Worm (Caenorhabditis elegans) whole organism, late embryonic: ENCODE measurements around the gene B0244.7.

Experiments used
- F13H6.1 ChIP-seq: sonication (generic microtip); optimal IDR thresholded peaks from 2 replicates; lab custom pipeline; 2016; ENCODE audit warnings: missing genetic modification characterization, missing compliant biosample characterization
- K09A11.1 ChIP-seq: sonication (generic microtip); optimal IDR thresholded peaks from 2 replicates; lab custom pipeline; 2017; ENCODE audit warnings: antibody characterized with exemption, mild to moderate bottlenecking, missing genetic modification characterization, missing compliant biosample characterization; ENCODE audit not compliant: insufficient read depth
- ahr-1 ChIP-seq: sonication (generic microtip); optimal IDR thresholded peaks from 2 replicates; lab custom pipeline; 2016; ENCODE audit warnings: missing genetic modification characterization, missing compliant biosample characterization
- ama-1 ChIP-seq: fragments of 150-350 bp; optimal IDR thresholded peaks from 2 replicates; lab custom pipeline; 2014
- ceh-14 ChIP-seq: sonication (generic microtip); optimal IDR thresholded peaks from 2 replicates; lab custom pipeline; 2016; ENCODE audit warnings: missing genotype, missing genetic modification characterization, missing compliant biosample characterization
- ceh-18 ChIP-seq: sonication (generic microtip); optimal IDR thresholded peaks from 2 replicates; lab custom pipeline; 2016; ENCODE audit warnings: missing genetic modification characterization, missing compliant biosample characterization
- ceh-2 ChIP-seq: sonication (generic microtip); optimal IDR thresholded peaks from 2 replicates; lab custom pipeline; 2016; ENCODE audit warnings: missing genotype, missing genetic modification characterization, missing compliant biosample characterization
- ceh-22 ChIP-seq: sonication (generic microtip); optimal IDR thresholded peaks from 2 replicates; lab custom pipeline; 2017; ENCODE audit warnings: missing biosample characterization, missing genetic modification characterization
- ceh-30 ChIP-seq: fragments of 150-350 bp; optimal IDR thresholded peaks from 2 replicates; lab custom pipeline; 2014; ENCODE audit warnings: missing biosample characterization, missing genetic modification characterization
- ceh-34 ChIP-seq: sonication (generic microtip); optimal IDR thresholded peaks from 2 replicates; lab custom pipeline; 2016; ENCODE audit warnings: mild to moderate bottlenecking, missing genetic modification characterization, missing compliant biosample characterization
- ceh-45 ChIP-seq: fragments of 200-800 bp; sonication (Bioruptor generic); IDR thresholded peaks from 2 replicates; pipeline ENCODE4 v1.3.6; 2022; ENCODE audit warnings: missing genetic modification reagents, missing genetic modification characterization, missing compliant biosample characterization
- ceh-48 ChIP-seq: sonication (generic microtip); optimal IDR thresholded peaks from 2 replicates; lab custom pipeline; 2016; ENCODE audit warnings: missing genetic modification characterization, inconsistent platforms, missing compliant biosample characterization
- ceh-6 ChIP-seq: fragments of 200-800 bp; sonication (Bioruptor generic); optimal IDR thresholded peaks from 2 replicates; lab custom pipeline; 2018; ENCODE audit warnings: mild to moderate bottlenecking, missing genetic modification characterization, missing compliant biosample characterization
- che-1 ChIP-seq: sonication (generic microtip); optimal IDR thresholded peaks from 2 replicates; lab custom pipeline; 2016; ENCODE audit warnings: mild to moderate bottlenecking, missing genetic modification characterization, missing compliant biosample characterization
- elt-4 ChIP-seq: sonication (generic microtip); optimal IDR thresholded peaks from 2 replicates; lab custom pipeline; 2016; ENCODE audit warnings: missing genetic modification characterization, missing compliant biosample characterization
- ets-4 ChIP-seq: sonication (generic microtip); optimal IDR thresholded peaks from 2 replicates; lab custom pipeline; 2016; ENCODE audit warnings: missing genetic modification characterization, missing compliant biosample characterization
- eyg-1 ChIP-seq: sonication (generic microtip); optimal IDR thresholded peaks from 2 replicates; lab custom pipeline; 2016; ENCODE audit warnings: missing genotype, missing genetic modification characterization, missing compliant biosample characterization
- fax-1 ChIP-seq: sonication (generic microtip); optimal IDR thresholded peaks from 2 replicates; lab custom pipeline; 2016; ENCODE audit warnings: missing genotype, missing genetic modification characterization, missing compliant biosample characterization
- fkh-10 ChIP-seq: fragments of 150-350 bp; optimal IDR thresholded peaks from 2 replicates; lab custom pipeline; 2014; ENCODE audit warnings: missing biosample characterization, missing genetic modification reagents, missing genetic modification characterization
- fkh-6 ChIP-seq: sonication (generic microtip); optimal IDR thresholded peaks from 2 replicates; lab custom pipeline; 2016; ENCODE audit warnings: missing genetic modification characterization, missing compliant biosample characterization
- gmeb-2 ChIP-seq: sonication (generic microtip); optimal IDR thresholded peaks from 2 replicates; lab custom pipeline; 2016; ENCODE audit warnings: missing genetic modification characterization, inconsistent platforms, missing compliant biosample characterization
- hlh-13 ChIP-seq: fragments of 200-800 bp; sonication (Bioruptor generic); optimal IDR thresholded peaks from 2 replicates; lab custom pipeline; 2018; ENCODE audit warnings: mild to moderate bottlenecking, missing genetic modification characterization, missing compliant biosample characterization
- hlh-15 ChIP-seq: sonication (generic microtip); optimal IDR thresholded peaks from 2 replicates; lab custom pipeline; 2016; ENCODE audit warnings: missing genetic modification characterization, missing compliant biosample characterization
- hlh-30 ChIP-seq: sonication (generic microtip); optimal IDR thresholded peaks from 2 replicates; lab custom pipeline; 2017; ENCODE audit warnings: antibody characterized with exemption, missing genetic modification characterization, missing compliant biosample characterization; ENCODE audit not compliant: insufficient read depth
- hlh-8 ChIP-seq: sonication (generic microtip); optimal IDR thresholded peaks from 2 replicates; lab custom pipeline; 2016; ENCODE audit warnings: missing genotype, missing genetic modification characterization, missing compliant biosample characterization
- lim-6 ChIP-seq: sonication (generic microtip); optimal IDR thresholded peaks from 2 replicates; lab custom pipeline; 2016; ENCODE audit warnings: missing genetic modification characterization, missing compliant biosample characterization
- lin-11 ChIP-seq: fragments of 200-800 bp; sonication (Bioruptor generic); optimal IDR thresholded peaks from 2 replicates; lab custom pipeline; 2018; ENCODE audit warnings: mild to moderate bottlenecking, missing genetic modification characterization, missing compliant biosample characterization
- madf-2 ChIP-seq: sonication (generic microtip); optimal IDR thresholded peaks from 2 replicates; lab custom pipeline; 2017; ENCODE audit warnings: missing genetic modification characterization, missing compliant biosample characterization
- mec-3 ChIP-seq: sonication (generic microtip); optimal IDR thresholded peaks from 2 replicates; lab custom pipeline; 2016; ENCODE audit warnings: borderline replicate concordance, missing genetic modification characterization, missing compliant biosample characterization
- nfya-1 ChIP-seq: sonication (generic microtip); optimal IDR thresholded peaks from 2 replicates; lab custom pipeline; 2017; ENCODE audit warnings: missing genetic modification characterization, mild to moderate bottlenecking, missing compliant biosample characterization, antibody characterized with exemption, moderate library complexity
- nhr-11 ChIP-seq: fragments of 150-350 bp; optimal IDR thresholded peaks from 2 replicates; lab custom pipeline; 2014; ENCODE audit warnings: missing biosample characterization, missing genetic modification characterization
- nhr-232 ChIP-seq: sonication (generic microtip); optimal IDR thresholded peaks from 2 replicates; lab custom pipeline; 2016; ENCODE audit warnings: missing genetic modification characterization, missing compliant biosample characterization
- pat-9 ChIP-seq: fragments of 200-800 bp; sonication (Bioruptor generic); optimal IDR thresholded peaks from 2 replicates; lab custom pipeline; 2018; ENCODE audit warnings: mild to moderate bottlenecking, missing genetic modification characterization, moderate library complexity, missing compliant biosample characterization
- pros-1 ChIP-seq: fragments of 150-350 bp; optimal IDR thresholded peaks from 2 replicates; lab custom pipeline; 2014; ENCODE audit warnings: missing biosample characterization, missing genetic modification reagents, missing genetic modification characterization
- tbx-2 ChIP-seq: sonication (generic microtip); optimal IDR thresholded peaks from 2 replicates; lab custom pipeline; 2016; ENCODE audit warnings: missing genetic modification characterization, missing compliant biosample characterization
- unc-3 ChIP-seq, 2 experiments: fragments of 200-800 bp in 1 of 2; sonication (Bioruptor generic) in 1 of 2; sonication (generic microtip) in 1 of 2; conservative IDR thresholded peaks in 1 of 2; optimal IDR thresholded peaks in 1 of 2; 2 replicates each; pipeline versions ENCODE4 v1.3.6 to Lab custom; 2016 to 2022; ENCODE audit warnings: missing compliant biosample characterization in 2 of 2, missing genetic modification characterization in 2 of 2, missing genetic modification reagents in 1 of 2
- unc-42 ChIP-seq: sonication (generic microtip); optimal IDR thresholded peaks from 2 replicates; lab custom pipeline; 2016; ENCODE audit warnings: missing genotype, missing genetic modification characterization, missing compliant biosample characterization
- unc-55 ChIP-seq: sonication (generic microtip); optimal IDR thresholded peaks from 2 replicates; lab custom pipeline; 2017; ENCODE audit warnings: missing biosample characterization, missing genetic modification reagents, missing genetic modification characterization
- ztf-16 ChIP-seq: sonication (generic microtip); optimal IDR thresholded peaks from 2 replicates; lab custom pipeline; 2017; ENCODE audit warnings: missing genetic modification characterization, missing compliant biosample characterization

The B0244.7 gene

ce11 chrIII:5747185-5747584, 15.9 kb downstream of the B0244.7 start, which contains the start of gene B0244.4:
Gene B0244.4 (plus strand): TSS chrIII:5747485.
- TF ChIP-seq ceh-2 (tag; lab: Kevin White, UChicago) (no peak), F13H6.1 (tag; lab: Kevin White, UChicago) (no peak), tbx-2 (tag; lab: Kevin White, UChicago) (no peak), hlh-13 (GFP tag; lab: Kevin White, UChicago) (no peak), nhr-232 (tag; lab: Kevin White, UChicago) (no peak), fkh-10 (GFP tag; lab: Kevin White, UChicago) (no peak), ets-4 (tag; lab: Kevin White, UChicago) (no peak), pat-9 (no peak), elt-4 (no peak), hlh-15 (tag; lab: Kevin White, UChicago) (no peak), nfya-1 (no peak), K09A11.1 (tag; lab: Kevin White, UChicago) (no peak), eyg-1 (tag; lab: Kevin White, UChicago) (no peak), hlh-8 (no peak), ceh-14 (tag; lab: Kevin White, UChicago) (no peak), ama-1 (lab: Kevin White, UChicago) (no peak), ceh-34 (tag; lab: Kevin White, UChicago) (no peak), unc-3 (GFP tag; conservative IDR thresholded peaks at IDR 0.05; lab: Robert Waterston, UW) (no peak), unc-3 (tag; optimal IDR thresholded peaks at IDR 0.05; lab: Kevin White, UChicago) (no peak)
- TF ChIP-seq, all 69 proteins: peak for 0

- TF ChIP-seq ceh-22 = no peak
- no peak for TF ChIP-seq ceh-2 (tag; lab: Kevin White, UChicago)
These were observed 17.1 kb downstream of the B0244.7 start for ce11 chrIII:5748360-5748759.

ce11 chrIII:5750503-5750902, 19.2 kb downstream of the B0244.7 start:
- TF ChIP-seq elt-4 (no peak), ceh-6 (GFP tag; lab: Kevin White, UChicago) (no peak), ceh-30 (tag; lab: Kevin White, UChicago) (no peak), ztf-16 (no peak), gmeb-2 (no peak), hlh-30 (tag; lab: Kevin White, UChicago) (no peak), unc-55 (no peak), pros-1 (tag; lab: Kevin White, UChicago) (no peak), eyg-1 (tag; lab: Kevin White, UChicago) (no peak), ceh-48 (no peak), nhr-11 (tag; lab: Kevin White, UChicago) (no peak), ceh-18 (tag; lab: Kevin White, UChicago) (no peak)

- TF ChIP-seq unc-55 (peak; percentile 36), ceh-14 (tag; lab: Kevin White, UChicago) (no peak), ceh-6 (GFP tag; lab: Kevin White, UChicago) (no peak), lin-11 (tag; lab: Kevin White, UChicago) (no peak), lim-6 (tag; lab: Kevin White, UChicago) (no peak), fax-1 (tag; lab: Kevin White, UChicago) (no peak), hlh-30 (tag; lab: Kevin White, UChicago) (no peak), hlh-13 (GFP tag; lab: Kevin White, UChicago) (peak; percentile 3), nfya-1 (peak; percentile 36), fkh-6 (no peak)
These were observed 23.9 kb downstream of the B0244.7 start, which contains the start of gene ida-1 for ce11 chrIII:5755204-5755603. Gene ida-1 (plus strand): TSS chrIII:5755539.

ce11 chrIII:5757492-5758045, 26.3 kb downstream of the B0244.7 start:
- TF ChIP-seq fkh-10 (GFP tag; lab: Kevin White, UChicago) = no peak
- no peak for TF ChIP-seq madf-2 (tag; lab: Kevin White, UChicago)
- no peak for TF ChIP-seq ceh-45 (GFP tag; lab: Robert Waterston, UW)
- no peak for TF ChIP-seq mec-3 (tag; lab: Kevin White, UChicago)
- no peak for TF ChIP-seq ahr-1 (tag; lab: Kevin White, UChicago)
- TF ChIP-seq che-1 = no peak
- TF ChIP-seq unc-42 (tag; lab: Kevin White, UChicago) = peak; percentile 23
